Fruit fly (Drosophila melanogaster) whole organism, larva: ENCODE results near the gene CG14982.

Source experiments
- noc ChIP-seq: fragments of 200-800 bp; sonication (Bioruptor generic); optimal IDR thresholded peaks from 3 replicates; lab custom pipeline; 2019; ENCODE audit warnings: missing biosample characterization, mild to moderate bottlenecking, missing genetic modification characterization, moderate library complexity

Gene CG14982

DNA sequence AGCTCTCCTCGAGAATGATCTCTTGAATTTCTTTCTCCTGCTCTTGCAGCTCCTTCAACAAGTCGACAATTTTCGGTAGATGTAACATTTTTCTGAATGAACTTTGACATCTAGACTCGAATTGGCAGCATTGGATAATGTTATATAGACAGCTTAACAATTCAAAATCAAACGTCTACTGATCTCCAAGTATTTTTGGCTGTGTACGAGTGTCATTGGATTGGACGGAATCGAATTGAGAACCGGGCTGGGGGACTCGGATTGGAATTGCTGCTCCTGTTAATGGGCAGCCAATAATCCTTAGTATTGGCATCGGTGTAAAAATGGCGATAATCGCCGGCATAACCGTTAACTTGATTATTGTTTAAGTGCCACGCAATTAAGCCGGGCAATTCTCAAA lies 6.7 kb downstream of the CG14982 start, which contains the start of gene CG14983:
Gene CG14983 (minus strand): TSS at position 101 of the 400 bp plus-strand sequence.
- TF ChIP-seq noc (tag; lab: Kevin White, UChicago) = no peak

DNA sequence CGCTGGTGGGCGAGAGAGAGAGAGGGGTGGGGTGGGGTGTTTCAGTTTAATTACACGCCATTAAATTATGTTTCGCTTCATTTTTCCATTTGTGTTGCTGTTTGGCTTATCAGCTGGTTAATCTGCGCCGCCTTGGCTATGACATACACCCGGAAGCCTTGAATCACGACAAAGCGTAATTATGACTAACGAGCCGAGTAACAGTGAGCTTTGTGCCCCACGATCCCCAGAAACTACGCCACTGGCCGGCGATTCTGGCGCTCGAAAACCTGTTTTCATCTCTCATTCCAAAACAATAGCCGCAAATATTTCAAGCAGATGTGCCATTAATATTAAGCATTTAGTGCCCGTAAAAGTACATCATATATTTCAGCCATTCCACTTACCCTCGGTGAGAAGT lies 9.4 kb downstream of the CG14982 start:
- no peak for TF ChIP-seq noc (tag; lab: Kevin White, UChicago)

DNA sequence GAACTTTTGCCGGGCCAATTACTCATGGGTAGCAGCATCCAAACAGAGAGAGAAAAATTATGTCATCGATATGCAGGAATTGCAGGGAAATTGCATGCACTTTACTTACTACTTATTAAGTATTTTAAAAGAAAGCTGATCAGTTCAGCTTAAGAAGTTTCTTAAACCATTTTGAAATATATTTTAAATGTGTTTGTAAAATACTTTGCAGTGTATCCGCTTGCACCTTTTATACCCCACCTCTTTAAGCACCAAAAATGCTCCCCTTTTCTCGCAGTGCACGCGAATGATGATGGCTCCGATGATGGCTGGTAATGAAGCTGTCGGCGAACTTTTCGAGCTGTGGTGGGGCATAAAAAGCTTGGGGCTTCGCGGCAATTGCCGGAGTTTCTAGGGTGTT lies 10.0 kb downstream of the CG14982 start, which contains the start of gene CG14984:
Gene CG14984 (minus strand): TSS at position 83 of the 400 bp plus-strand sequence.
- TF ChIP-seq noc (tag; lab: Kevin White, UChicago) = peak; percentile 83

DNA sequence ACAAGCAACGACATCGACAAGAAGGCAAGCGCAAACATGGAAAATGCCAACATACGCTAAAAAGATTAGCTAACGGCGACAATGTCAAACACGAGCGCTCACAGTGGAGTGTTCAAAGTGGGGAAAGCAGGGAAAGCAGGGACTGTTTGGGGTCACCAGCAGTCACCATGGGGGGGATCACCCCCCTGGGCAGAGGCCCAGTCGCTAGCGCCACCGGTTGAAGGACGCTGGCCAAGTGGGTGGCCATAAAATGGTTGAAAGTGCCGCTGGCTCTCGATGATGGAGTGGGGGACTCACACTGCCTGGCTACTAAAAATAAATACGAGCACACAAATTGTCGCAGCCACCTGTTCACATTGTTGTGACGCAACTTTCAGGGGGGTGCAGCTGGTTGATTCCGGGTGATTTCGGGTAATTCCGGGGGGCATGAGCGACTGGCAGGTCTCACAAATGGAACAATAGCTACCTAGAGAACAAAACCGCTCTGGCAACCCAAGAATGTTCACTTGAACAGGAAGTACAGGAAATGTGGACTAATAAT lies 18.4 kb downstream of the CG14982 start:
- no peak for TF ChIP-seq noc (tag; lab: Kevin White, UChicago)

DNA sequence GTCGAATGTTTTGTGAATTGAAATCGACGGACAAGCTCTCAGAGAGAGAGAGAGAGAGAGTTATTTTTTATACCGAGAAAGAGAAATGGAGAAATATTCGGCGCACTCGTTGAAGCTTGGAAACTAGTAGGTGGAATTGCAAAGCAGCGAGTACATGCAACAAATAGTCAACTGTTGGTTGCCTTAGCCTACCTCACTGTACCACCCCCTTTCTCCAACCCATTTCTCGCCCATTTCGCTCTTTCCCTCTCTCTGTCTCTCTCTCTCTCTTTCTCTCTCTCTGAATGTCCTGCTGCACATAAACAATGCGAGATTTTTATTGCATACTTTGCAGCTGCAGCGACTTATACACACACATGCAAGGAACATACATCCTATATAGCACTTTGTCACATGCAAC lies 21.5 kb downstream of the CG14982 start:
- no peak for TF ChIP-seq noc (tag; lab: Kevin White, UChicago)

DNA sequence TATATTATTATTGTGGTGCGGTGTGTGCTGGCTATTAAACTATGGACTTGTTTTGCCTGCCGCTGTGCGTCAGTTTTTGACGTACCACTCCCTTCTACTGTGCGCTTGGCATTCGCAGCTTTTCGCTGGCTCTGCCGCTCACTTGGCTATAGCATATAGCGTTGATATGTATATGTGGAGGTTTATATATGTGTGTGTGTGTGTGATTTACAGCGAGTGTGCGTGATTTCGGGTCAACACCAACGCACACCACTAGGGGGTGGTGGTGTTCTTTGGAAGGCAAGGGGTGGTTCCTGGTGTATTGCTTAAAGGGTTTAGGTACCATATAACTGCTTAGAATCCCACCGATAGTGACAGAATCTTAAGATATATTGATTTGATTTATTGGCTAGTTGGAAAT lies 22.2 kb downstream of the CG14982 start, which contains the start of gene CG12605:
Gene CG12605 (minus strand): TSS at position 101 of the 400 bp plus-strand sequence.
- no peak for TF ChIP-seq noc (tag; lab: Kevin White, UChicago)

DNA sequence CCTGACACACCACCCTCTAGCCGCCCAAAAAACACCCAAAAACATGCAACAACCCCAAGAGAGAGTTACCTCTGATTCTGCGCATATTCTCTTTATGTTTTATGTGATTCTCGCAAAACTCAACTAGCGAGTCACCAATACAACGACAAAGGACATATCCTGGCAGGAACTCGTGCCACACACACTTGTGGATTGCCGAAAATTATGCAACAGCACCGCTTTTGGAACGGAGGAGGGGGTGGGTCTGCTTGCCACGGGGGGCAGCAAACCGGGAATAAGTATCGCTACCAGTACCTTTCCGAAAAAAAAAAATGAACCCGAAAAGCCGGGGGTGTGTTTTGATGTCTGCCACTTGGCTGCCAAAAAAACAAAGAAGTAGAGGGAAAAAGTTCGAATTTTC lies 22.6 kb downstream of the CG14982 start:
- no peak for TF ChIP-seq noc (tag; lab: Kevin White, UChicago)

DNA sequence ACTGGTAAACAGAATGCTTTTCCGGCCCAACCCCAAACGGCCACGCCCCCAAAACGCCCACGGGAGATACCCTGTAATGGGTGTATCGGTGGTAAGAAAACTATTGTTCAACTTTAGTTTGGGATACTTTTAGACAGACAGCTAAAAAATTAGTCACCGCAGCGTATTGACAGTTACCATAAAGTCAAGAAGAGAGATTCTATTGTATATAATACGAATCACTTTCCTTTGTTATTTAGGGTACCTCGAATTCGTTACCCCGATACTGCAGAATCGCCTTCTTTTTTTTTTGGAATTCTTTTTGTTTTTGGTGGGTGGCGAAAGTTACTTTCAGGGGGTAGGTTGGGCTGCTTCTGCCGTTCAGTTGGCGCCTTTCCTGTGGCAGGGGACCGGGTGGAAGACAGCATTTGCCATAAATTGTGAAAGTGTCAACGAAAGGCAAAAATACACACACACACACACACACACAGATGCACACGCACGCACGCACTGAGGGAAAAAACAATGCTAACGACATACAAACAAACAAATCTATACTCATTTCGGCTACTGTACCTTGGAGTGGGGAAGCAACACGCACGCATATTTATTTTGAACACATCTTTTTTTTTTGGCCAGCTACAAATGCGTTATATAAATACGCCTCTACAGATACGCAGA lies 28.0 kb downstream of the CG14982 start:
- TF ChIP-seq noc (tag; lab: Kevin White, UChicago) = no peak

DNA sequence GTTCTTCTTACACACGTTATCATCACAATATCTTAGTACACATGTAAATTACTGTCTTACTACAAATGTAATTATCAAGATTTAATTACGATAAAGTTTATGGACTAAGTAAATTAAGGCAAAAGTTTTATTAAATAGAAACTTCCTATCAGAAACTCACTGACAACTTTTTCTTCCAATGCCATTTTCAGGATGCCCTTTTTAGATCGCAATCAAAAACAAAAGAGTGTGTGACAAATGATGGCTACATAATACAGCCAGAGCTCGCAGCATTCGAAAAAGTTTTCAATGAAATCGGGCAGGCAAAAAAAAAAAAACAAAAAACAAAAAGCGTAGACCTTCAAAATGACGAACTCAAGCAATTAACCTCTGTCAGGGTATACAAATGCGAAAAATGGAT lies 30.1 kb downstream of the CG14982 start, which contains the start of gene CG43915:
Gene CG43915 (plus strand): TSS at position 301 of the 400 bp plus-strand sequence.
- no peak for TF ChIP-seq noc (tag; lab: Kevin White, UChicago)

DNA sequence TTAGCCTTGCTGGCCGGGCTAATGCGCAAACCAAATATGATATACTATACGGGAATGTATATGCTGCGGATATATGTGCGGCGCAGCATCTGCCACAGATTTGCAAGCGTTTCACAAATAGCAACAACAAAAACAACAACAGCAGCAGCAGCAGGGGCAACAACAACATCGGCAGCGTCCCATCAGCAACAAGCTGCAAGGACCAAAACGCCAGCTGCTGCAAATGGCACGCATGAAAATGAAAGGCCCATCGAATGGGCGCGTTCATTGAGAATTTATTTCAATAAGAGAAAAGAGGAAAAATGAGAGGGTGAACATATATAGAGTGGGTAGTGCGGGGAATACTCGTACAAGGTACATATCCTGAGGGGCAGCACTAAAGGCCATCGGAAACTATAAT lies 33.9 kb downstream of the CG14982 start:
- no peak for TF ChIP-seq noc (tag; lab: Kevin White, UChicago)

DNA sequence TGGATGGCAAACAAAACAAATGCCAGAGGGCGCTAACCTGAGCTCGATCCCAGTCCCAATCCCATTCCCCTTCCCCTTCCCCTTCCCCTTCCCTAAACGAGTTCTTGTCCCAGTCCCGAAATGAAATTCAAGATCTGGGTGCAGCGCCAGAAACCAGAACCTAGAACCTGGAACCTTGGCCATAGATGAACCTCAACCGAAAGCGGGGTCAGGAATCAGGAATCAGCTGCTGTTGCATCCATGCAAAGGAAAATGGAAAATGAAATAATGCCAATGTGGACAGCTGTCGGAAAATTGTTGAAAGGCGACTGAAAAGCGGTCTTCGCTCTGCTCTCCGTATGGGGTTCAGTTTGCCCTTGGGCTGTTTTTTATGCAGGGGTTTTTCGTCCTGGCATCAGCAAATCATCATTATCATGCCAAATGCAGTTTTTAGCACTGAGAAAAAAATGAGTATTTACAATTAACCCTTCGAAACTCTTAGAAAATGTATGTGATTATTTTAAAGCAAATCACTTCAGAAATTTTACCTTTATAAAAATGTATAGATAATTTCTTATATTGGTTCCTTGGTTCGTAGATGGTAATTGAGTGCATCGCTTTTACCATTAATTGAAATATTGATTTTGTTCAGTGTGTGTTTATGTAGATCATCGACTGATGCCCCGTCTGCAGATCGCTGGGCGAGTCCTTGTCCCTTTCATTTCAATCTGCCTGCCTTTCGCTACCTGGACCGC lies 35.3 kb downstream of the CG14982 start:
- no peak for TF ChIP-seq noc (tag; lab: Kevin White, UChicago)

DNA sequence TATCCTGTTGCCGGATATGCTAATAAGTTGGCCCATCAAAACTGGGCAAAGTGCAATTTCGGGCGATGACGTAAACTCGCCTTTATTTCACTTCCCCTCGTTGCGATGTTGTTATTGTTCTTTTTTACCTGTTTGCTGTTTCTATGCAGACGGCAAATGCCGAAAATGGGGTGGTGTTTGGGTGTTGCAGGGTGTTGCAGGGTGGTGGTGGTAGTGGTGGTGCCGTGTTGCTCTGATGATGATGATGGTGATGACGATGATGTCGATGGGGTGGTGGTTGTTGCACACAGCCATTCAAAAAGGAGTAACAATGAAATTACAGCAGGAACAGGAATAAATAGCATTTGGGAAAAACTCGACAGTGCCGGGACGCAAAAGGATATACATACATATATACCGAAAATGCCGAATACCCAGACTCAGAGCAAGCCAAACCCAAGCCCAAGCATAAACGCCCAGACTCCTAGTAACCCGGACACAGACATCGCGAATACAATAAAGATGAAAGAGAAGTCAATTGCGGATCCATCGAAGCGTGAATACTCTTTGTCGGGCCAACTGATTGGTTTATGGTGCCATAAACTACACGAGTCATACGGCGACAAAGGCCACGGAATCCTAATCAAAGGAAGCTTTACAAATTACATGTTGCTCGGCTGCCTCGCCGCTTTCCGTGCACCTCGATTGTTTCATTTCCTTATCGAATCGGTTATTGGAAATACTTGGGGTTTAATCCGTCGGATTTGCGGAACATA lies 36.4 kb downstream of the CG14982 start:
- no peak for TF ChIP-seq noc (tag; lab: Kevin White, UChicago)

DNA sequence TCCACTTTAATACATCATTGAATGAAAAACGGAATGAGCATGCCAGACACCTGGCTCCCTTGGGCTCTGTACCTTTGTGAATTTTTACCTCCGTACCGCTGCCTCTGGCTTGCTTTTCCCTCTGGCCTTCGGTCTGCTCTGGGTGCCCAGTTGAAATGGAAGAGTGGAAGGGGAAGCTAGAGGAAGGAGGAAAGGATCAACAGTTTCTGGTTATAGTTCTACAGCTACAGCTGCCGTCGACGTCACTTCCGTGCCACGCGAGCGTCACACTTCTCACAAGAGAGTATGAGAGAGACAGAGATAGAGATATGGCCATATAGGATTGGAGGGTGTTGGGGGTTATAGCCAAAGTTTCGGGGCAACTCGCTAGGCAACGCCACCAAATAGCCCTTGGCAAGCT lies 37.5 kb downstream of the CG14982 start:
- TF ChIP-seq noc (tag; lab: Kevin White, UChicago) = no peak

DNA sequence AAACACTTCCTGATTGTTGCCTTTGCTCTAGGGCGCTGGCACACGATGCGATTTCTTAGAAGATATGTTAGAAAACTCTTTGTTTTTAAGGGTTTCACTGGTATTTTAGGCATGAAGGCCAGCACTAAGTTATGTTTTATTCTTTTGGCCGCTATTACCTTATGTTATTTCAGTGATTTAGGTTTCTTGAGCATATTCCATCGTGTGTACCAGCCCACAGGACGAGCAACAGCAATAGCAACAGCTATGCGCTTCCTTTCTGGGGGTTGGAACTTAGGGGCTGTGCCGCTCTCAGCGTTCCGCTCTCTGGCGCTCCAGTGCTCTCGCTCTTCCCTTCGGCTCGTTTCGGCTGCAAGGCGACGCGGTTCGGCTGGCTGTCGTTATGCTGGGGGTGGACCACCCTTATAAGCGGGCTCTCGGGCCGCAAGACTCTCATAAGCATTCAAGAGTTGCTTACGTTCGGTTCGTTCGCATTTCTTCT lies 41.0 kb downstream of the CG14982 start, which contains the start of gene scrt:
Gene scrt (plus strand): TSS at position 431 of the 481 bp plus-strand sequence.
- no peak for TF ChIP-seq noc (tag; lab: Kevin White, UChicago)

DNA sequence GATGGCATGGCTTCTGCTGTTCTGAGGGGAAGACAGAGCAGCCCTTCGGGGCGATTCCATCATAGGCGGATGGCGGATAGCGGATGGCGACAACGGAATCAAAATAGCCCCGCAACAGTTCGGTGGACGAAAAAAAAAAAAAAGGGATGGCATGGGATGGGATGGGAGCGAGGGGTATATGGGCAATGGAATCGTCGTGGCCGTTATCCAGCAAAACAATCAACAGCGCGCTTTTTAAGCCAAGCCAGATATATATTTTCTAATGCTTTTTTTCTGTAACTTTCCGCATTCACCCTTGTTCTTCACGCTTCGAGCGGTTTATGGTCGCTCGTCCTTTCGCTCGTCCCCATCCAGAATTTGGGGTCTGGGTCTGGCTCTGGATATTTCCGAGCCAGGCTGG lies 53.0 kb downstream of the CG14982 start:
- TF ChIP-seq noc (tag; lab: Kevin White, UChicago) = no peak
